Worm (Caenorhabditis elegans): ENCODE measurements around the gene F13H10.6.

The F13H10.6 gene

ce11 chrIV:11038218-11038617 is 29.1 kb downstream of the F13H10.6 start:
- TF ChIP-seq snpc-4 (tag; optimal IDR thresholded peaks at IDR 0.05) (no peak), elt-1 (tag; optimal IDR thresholded peaks at IDR 0.05) (no peak), dmd-4 (tag; optimal IDR thresholded peaks at IDR 0.05) (no peak), egl-27 (tag; optimal IDR thresholded peaks at IDR 0.05) (no peak), ztf-1 (GFP tag; conservative IDR thresholded peaks at IDR 0.05) (no peak), ceh-16 (tag; optimal IDR thresholded peaks at IDR 0.05) (no peak), skn-1 (tag; optimal IDR thresholded peaks at IDR 0.05) (no peak), sma-9 (GFP tag; optimal IDR thresholded peaks at IDR 0.05) (no peak), sma-9 (tag; optimal IDR thresholded peaks at IDR 0.05) (no peak), Y55F3AM.14 (GFP tag; optimal IDR thresholded peaks at IDR 0.05) (no peak), nhr-237 (tag; optimal IDR thresholded peaks at IDR 0.05) (no peak), ama-1 (optimal IDR thresholded peaks at IDR 0.05) (no peak), R02D3.7 (tag; optimal IDR thresholded peaks at IDR 0.05) (no peak), nhr-23 (tag; optimal IDR thresholded peaks at IDR 0.05) (no peak)

- no peak for TF ChIP-seq mbf-1 (tag; optimal IDR thresholded peaks at IDR 0.05)
- no peak for TF ChIP-seq egl-27 (tag; optimal IDR thresholded peaks at IDR 0.05)
- TF ChIP-seq nhr-10 (tag; optimal IDR thresholded peaks at IDR 0.05): no peak
- TF ChIP-seq peb-1 (tag; optimal IDR thresholded peaks at IDR 0.05): no peak
Measured at ce11 chrIV:11038618-11038664, 29.3 kb downstream of the F13H10.6 start, which contains the start of gene kdin-1. Gene kdin-1, plus strand, starts transcription at chrIV:11038655.

ce11 chrIV:11038665-11039064 is 29.6 kb downstream of the F13H10.6 start:
- TF ChIP-seq C34F6.9 (tag; optimal IDR thresholded peaks at IDR 0.05) (peak; percentile 53), ztf-4 (tag; optimal IDR thresholded peaks at IDR 0.05) (no peak), unc-55 (GFP tag; optimal IDR thresholded peaks at IDR 0.05) (peak; percentile 64)

ce11 chrIV:11044377-11044776 is 35.3 kb downstream of the F13H10.6 start:
- TF ChIP-seq gmeb-1 (tag; optimal IDR thresholded peaks at IDR 0.05) (no peak), F13H6.1 (tag; optimal IDR thresholded peaks at IDR 0.05) (no peak), mdl-1 (tag; optimal IDR thresholded peaks at IDR 0.05) (no peak), ama-1 (optimal IDR thresholded peaks at IDR 0.05) (no peak), ztf-4 (tag; optimal IDR thresholded peaks at IDR 0.05) (no peak), unc-39 (tag; optimal IDR thresholded peaks at IDR 0.05) (no peak), nhr-23 (tag; optimal IDR thresholded peaks at IDR 0.05) (no peak), nhr-11 (tag; optimal IDR thresholded peaks at IDR 0.05) (no peak)

ce11 chrIV:11048871-11049270 is 39.8 kb downstream of the F13H10.6 start, which contains the start of gene F36H1.11:
Gene F36H1.11, plus strand, starts transcription at chrIV:11049171.
- no peak for TF ChIP-seq mdl-1 (tag; optimal IDR thresholded peaks at IDR 0.05)
- TF ChIP-seq nhr-237 (tag; optimal IDR thresholded peaks at IDR 0.05): no peak
- no peak for TF ChIP-seq C34F6.9 (tag; optimal IDR thresholded peaks at IDR 0.05)
- TF ChIP-seq zag-1 (tag; optimal IDR thresholded peaks at IDR 0.05): no peak
- no peak for TF ChIP-seq sma-3 (GFP tag; optimal IDR thresholded peaks at IDR 0.05)
- TF ChIP-seq lin-13 (GFP tag; optimal IDR thresholded peaks at IDR 0.05): no peak
- TF ChIP-seq skn-1 (tag; optimal IDR thresholded peaks at IDR 0.05): no peak

ce11 chrIV:11049806-11050205 is 40.7 kb downstream of the F13H10.6 start, which contains the start of gene F36H1.3:
Gene F36H1.3, plus strand, starts transcription at chrIV:11050128.
- no peak for TF ChIP-seq nhr-12 (tag; optimal IDR thresholded peaks at IDR 0.05)

ce11 chrIV:11051963-11052362 is 42.9 kb downstream of the F13H10.6 start:
- TF ChIP-seq alr-1 (tag; optimal IDR thresholded peaks at IDR 0.05) (no peak), gmeb-1 (tag; optimal IDR thresholded peaks at IDR 0.05) (no peak), nhr-21 (tag; optimal IDR thresholded peaks at IDR 0.05) (no peak), ceh-16 (tag; optimal IDR thresholded peaks at IDR 0.05) (no peak), sem-4 (tag; optimal IDR thresholded peaks at IDR 0.05) (no peak), F13H6.1 (tag; optimal IDR thresholded peaks at IDR 0.05) (no peak), egl-27 (tag; optimal IDR thresholded peaks at IDR 0.05) (no peak), blmp-1 (tag; optimal IDR thresholded peaks at IDR 0.05; ENCODE audit: insufficient read depth) (no peak), R02D3.7 (tag; optimal IDR thresholded peaks at IDR 0.05) (no peak), C34F6.9 (tag; optimal IDR thresholded peaks at IDR 0.05) (no peak), sma-3 (GFP tag; optimal IDR thresholded peaks at IDR 0.05) (no peak), zag-1 (tag; optimal IDR thresholded peaks at IDR 0.05) (no peak), nhr-11 (tag; optimal IDR thresholded peaks at IDR 0.05) (no peak), nhr-6 (tag; optimal IDR thresholded peaks at IDR 0.05) (no peak), lsy-2 (tag; optimal IDR thresholded peaks at IDR 0.05) (no peak), mdl-1 (tag; optimal IDR thresholded peaks at IDR 0.05) (no peak), ZK546.5 (tag; optimal IDR thresholded peaks at IDR 0.05) (no peak), lin-39 (tag; optimal IDR thresholded peaks at IDR 0.05) (no peak)

All from whole organism, L2 larva.